Worm (Caenorhabditis elegans) whole organism, L1 larva: ENCODE results near the gene ZK1098.2.

Source experiments
- F16B12.6 ChIP-seq: fragments of 150-350 bp; optimal IDR thresholded peaks from 2 replicates; lab custom pipeline; 2014; ENCODE audit warnings: missing biosample characterization, missing genetic modification characterization
- alr-1 ChIP-seq: fragments of 200-800 bp; sonication (Bioruptor generic); optimal IDR thresholded peaks from 2 replicates; lab custom pipeline; 2018; ENCODE audit warnings: borderline replicate concordance, mild to moderate bottlenecking, missing genetic modification characterization, missing compliant biosample characterization
- ama-1 ChIP-seq: fragments of 150-350 bp; optimal IDR thresholded peaks from 2 replicates; lab custom pipeline; 2014
- blmp-1 ChIP-seq: fragments of 150-350 bp; optimal IDR thresholded peaks from 2 replicates; lab custom pipeline; 2014; ENCODE audit warnings: missing biosample characterization, missing genetic modification characterization
- ceh-63 ChIP-seq: fragments of 200-800 bp; sonication (Bioruptor generic); optimal IDR thresholded peaks from 2 replicates; lab custom pipeline; 2018; ENCODE audit warnings: mild to moderate bottlenecking, missing genetic modification characterization, missing compliant biosample characterization
- ceh-8 ChIP-seq: fragments of 200-800 bp; sonication (Bioruptor generic); optimal IDR thresholded peaks from 2 replicates; lab custom pipeline; 2018; ENCODE audit warnings: mild to moderate bottlenecking, missing genetic modification characterization, moderate library complexity, missing compliant biosample characterization
- ceh-88 ChIP-seq: fragments of 200-800 bp; sonication (Bioruptor generic); IDR thresholded peaks from 2 replicates; pipeline ENCODE4 v1.3.6; 2022; ENCODE audit warnings: missing genetic modification characterization, missing compliant biosample characterization
- ces-1 ChIP-seq: fragments of 150-350 bp; optimal IDR thresholded peaks from 2 replicates; lab custom pipeline; 2014; ENCODE audit warnings: missing biosample characterization, missing genetic modification reagents, missing genetic modification characterization
- dpl-1 ChIP-seq, 3 experiments: fragments of 150-350 bp in 2 of 3; sonication (generic microtip) in 1 of 3; optimal IDR thresholded peaks; 2 replicates each; lab custom pipeline; 2014 to 2017; ENCODE audit warnings: missing biosample characterization in 3 of 3, missing genetic modification characterization in 3 of 3, missing genetic modification reagents in 3 of 3
- dsc-1 ChIP-seq: sonication (generic microtip); optimal IDR thresholded peaks from 2 replicates; lab custom pipeline; 2016; ENCODE audit warnings: mild to moderate bottlenecking, missing genetic modification characterization, missing compliant biosample characterization
- efl-3 ChIP-seq: fragments of 200-800 bp; sonication (Bioruptor generic); optimal IDR thresholded peaks from 2 replicates; lab custom pipeline; 2018; ENCODE audit warnings: mild to moderate bottlenecking, missing genetic modification characterization, missing compliant biosample characterization
- egl-27 ChIP-seq, 2 experiments: fragments of 150-350 bp in 1 of 2; sonication (generic microtip); optimal IDR thresholded peaks; 3 replicates each; lab custom pipeline; 2017 to 2018; ENCODE audit warnings: missing biosample characterization in 2 of 2, missing genetic modification characterization in 2 of 2, missing genetic modification reagents in 2 of 2
- fkh-8 ChIP-seq: sonication (generic microtip); optimal IDR thresholded peaks from 2 replicates; lab custom pipeline; 2016; ENCODE audit warnings: mild to moderate bottlenecking, missing genetic modification characterization, missing compliant biosample characterization
- isw-1 ChIP-seq: fragments of 200-800 bp; sonication (Bioruptor generic); IDR thresholded peaks from 2 replicates; pipeline ENCODE4 v1.3.6; 2022; ENCODE audit warnings: missing genetic modification characterization, missing compliant biosample characterization
- lin-14 ChIP-seq: fragments of 200-800 bp; sonication (Bioruptor generic); optimal IDR thresholded peaks from 2 replicates; lab custom pipeline; 2018; ENCODE audit warnings: mild to moderate bottlenecking, missing genetic modification characterization, moderate library complexity, missing compliant biosample characterization
- lin-35 ChIP-seq, 2 experiments: fragments of 150-350 bp; optimal IDR thresholded peaks; 2 replicates each; lab custom pipeline; 2014; ENCODE audit warnings: missing biosample characterization in 2 of 2, missing genetic modification characterization in 2 of 2, missing genetic modification reagents in 2 of 2
- mef-2 ChIP-seq: fragments of 150-350 bp; optimal IDR thresholded peaks from 2 replicates; lab custom pipeline; 2014; ENCODE audit warnings: missing biosample characterization, missing genetic modification characterization
- nhr-76 ChIP-seq: sonication (generic microtip); optimal IDR thresholded peaks from 2 replicates; lab custom pipeline; 2017; ENCODE audit warnings: missing biosample characterization, missing genetic modification characterization
- nhr-84 ChIP-seq: sonication (generic microtip); optimal IDR thresholded peaks from 2 replicates; lab custom pipeline; 2017; ENCODE audit warnings: missing biosample characterization, missing genetic modification characterization
- nhr-85 ChIP-seq: sonication (generic microtip); peaks from one replicate; lab custom pipeline; 2016; ENCODE audit warnings: missing genetic modification characterization, inconsistent platforms, missing compliant biosample characterization
- pqm-1 ChIP-seq: sonication (generic microtip); optimal IDR thresholded peaks from 3 replicates; lab custom pipeline; 2017; ENCODE audit warnings: missing biosample characterization, missing genetic modification characterization
- snpc-4 ChIP-seq: fragments of 150-350 bp; optimal IDR thresholded peaks from 2 replicates; lab custom pipeline; 2014; ENCODE audit warnings: missing biosample characterization, missing genetic modification characterization
- sup-37 ChIP-seq: fragments of 200-800 bp; sonication (Bioruptor generic); optimal IDR thresholded peaks from 2 replicates; lab custom pipeline; 2018; ENCODE audit warnings: mild to moderate bottlenecking, missing genetic modification characterization, missing compliant biosample characterization
- tlp-1 ChIP-seq: fragments of 150-350 bp; optimal IDR thresholded peaks from 2 replicates; lab custom pipeline; 2014; ENCODE audit warnings: missing biosample characterization, missing genetic modification characterization
- unc-30 ChIP-seq: sonication (generic microtip); optimal IDR thresholded peaks from 2 replicates; lab custom pipeline; 2017; ENCODE audit warnings: missing biosample characterization, missing genetic modification characterization
- unc-98 ChIP-seq: fragments of 200-800 bp; sonication (Bioruptor generic); IDR thresholded peaks from 2 replicates; pipeline ENCODE4 v1.3.6; 2022; ENCODE audit warnings: missing genetic modification characterization, missing compliant biosample characterization
- zag-1 ChIP-seq: fragments of 150-350 bp; optimal IDR thresholded peaks from 2 replicates; lab custom pipeline; 2014; ENCODE audit warnings: missing biosample characterization, missing genetic modification characterization

The ZK1098.2 gene

ce11 chrIII:9580039-9580891 is 51.3 kb downstream of the ZK1098.2 start, which contains the start of gene ced-7 (continued):
- peak; percentile 57 for TF ChIP-seq blmp-1
- TF ChIP-seq nhr-84 (tag; lab: Kevin White, UChicago), result no peak
- no peak for TF ChIP-seq ces-1 (GFP tag; lab: Kevin White, UChicago)
- TF ChIP-seq ama-1 (lab: Kevin White, UChicago), result no peak
- no peak for TF ChIP-seq mef-2 (tag; lab: Kevin White, UChicago)
- no peak for TF ChIP-seq zag-1 (tag; lab: Kevin White, UChicago)
- TF ChIP-seq tlp-1, result no peak
- TF ChIP-seq sup-37 (GFP tag; lab: Kevin White, UChicago), result no peak
- TF ChIP-seq F16B12.6, result peak; percentile 8
- TF ChIP-seq unc-98 (GFP tag; lab: Robert Waterston, UW), result no peak
- TF ChIP-seq alr-1 (tag; lab: Kevin White, UChicago), result no peak
- peak; percentile 14 for TF ChIP-seq nhr-85 (tag; lab: Kevin White, UChicago)
- no peak for TF ChIP-seq pqm-1
- TF ChIP-seq egl-27 (tag; optimal IDR thresholded peaks at IDR 0.05; lab: Kevin White, UChicago), result no peak
- TF ChIP-seq ceh-88 (GFP tag; lab: Robert Waterston, UW), result no peak
- no peak for TF ChIP-seq dsc-1
- TF ChIP-seq ceh-8, result no peak
- peak; percentile 74 for TF ChIP-seq lin-14 (GFP tag; lab: Kevin White, UChicago)
- TF ChIP-seq snpc-4, result no peak
- peak; percentile 15 to 37 for TF ChIP-seq lin-35 (GFP tag; optimal IDR thresholded peaks at IDR 0.05; lab: Kevin White, UChicago)
- TF ChIP-seq isw-1 (GFP tag; lab: Robert Waterston, UW), result no peak
- peak in 2 of 3 experiments; percentile 4 to 52 for TF ChIP-seq dpl-1 (GFP tag; optimal IDR thresholded peaks at IDR 0.05; lab: Kevin White, UChicago)
- TF ChIP-seq efl-3 (GFP tag; lab: Kevin White, UChicago), result no peak
- TF ChIP-seq fkh-8 (tag; lab: Kevin White, UChicago), result peak; percentile 75
- TF ChIP-seq unc-30 (tag; lab: Kevin White, UChicago), result no peak
- no peak for TF ChIP-seq nhr-76 (tag; lab: Kevin White, UChicago)
- TF ChIP-seq ceh-63 (GFP tag; lab: Kevin White, UChicago), result no peak
